Fruit fly (Drosophila melanogaster): Measurements from ENCODE around the gene CG46339.

CG46339 gene

dm6 chr3R:26915463-26915925 lies at the start of gene CG46339 (continued):
- TF ChIP-seq wor (GFP tag; IDR thresholded peaks at IDR 0.05) (no peak), corto (GFP tag; optimal IDR thresholded peaks at IDR 0.05) (no peak), slou (GFP tag; optimal IDR thresholded peaks at IDR 0.05) (no peak), Optix (GFP tag; IDR thresholded peaks at IDR 0.05) (no peak), Usf (GFP tag; optimal IDR thresholded peaks at IDR 0.05) (no peak), sr (GFP tag; IDR thresholded peaks at IDR 0.05) (no peak), GATAe (GFP tag; conservative IDR thresholded peaks at IDR 0.05) (no peak), CG17829 (tag; optimal IDR thresholded peaks at IDR 0.05) (peak; percentile 29), cato (GFP tag; optimal IDR thresholded peaks at IDR 0.05; ENCODE audit: borderline replicate concordance) (no peak), CG15269 (tag; optimal IDR thresholded peaks at IDR 0.05) (peak; percentile 16), CG15073 (GFP tag; optimal IDR thresholded peaks at IDR 0.05) (no peak), NC2β (GFP tag; optimal IDR thresholded peaks at IDR 0.05) (no peak), gem (tag; optimal IDR thresholded peaks at IDR 0.05) (peak; percentile 74), CG3847 (GFP tag; IDR thresholded peaks at IDR 0.05) (no peak), CG18262 (tag; optimal IDR thresholded peaks at IDR 0.05) (peak; percentile 61), CG2202 (tag; optimal IDR thresholded peaks at IDR 0.05) (peak; percentile 6), zfh2 (GFP tag; optimal IDR thresholded peaks at IDR 0.05) (no peak), dpn (GFP tag; optimal IDR thresholded peaks at IDR 0.05) (no peak), CG6683 (GFP tag; optimal IDR thresholded peaks at IDR 0.05) (peak; percentile 78), hth (optimal IDR thresholded peaks at IDR 0.05) (no peak), CG1024 (GFP tag; IDR thresholded peaks at IDR 0.05) (no peak), Asciz (GFP tag; optimal IDR thresholded peaks at IDR 0.05) (peak; percentile 25), CG10565 (GFP tag; optimal IDR thresholded peaks at IDR 0.05) (no peak), CG10274 (GFP tag; optimal IDR thresholded peaks at IDR 0.05) (no peak), CG33557 (GFP tag; optimal IDR thresholded peaks at IDR 0.05) (no peak), Dp (GFP tag; optimal IDR thresholded peaks at IDR 0.05) (no peak), CG12942 (GFP tag; optimal IDR thresholded peaks at IDR 0.05) (no peak), hb (GFP tag; IDR thresholded peaks at IDR 0.05; ENCODE audit: partially characterized antibody) (no peak), MBD-R2 (GFP tag; IDR thresholded peaks at IDR 0.05) (peak; percentile 24; the same call in 1 of the 2 replicates), schlank (tag; optimal IDR thresholded peaks at IDR 0.05) (peak; percentile 55), CG7372 (GFP tag; IDR thresholded peaks at IDR 0.05) (no peak), rib (GFP tag; IDR thresholded peaks at IDR 0.05) (peak; percentile 59; the same call in 1 of the 2 replicates), trh (GFP tag; optimal IDR thresholded peaks at IDR 0.05) (no peak), kah (GFP tag; optimal IDR thresholded peaks at IDR 0.05) (peak; percentile 9), chn (GFP tag; optimal IDR thresholded peaks at IDR 0.05) (no peak), kay (GFP tag; optimal IDR thresholded peaks at IDR 0.05) (no peak), CG2116 (GFP tag; optimal IDR thresholded peaks at IDR 0.05) (no peak), CG6689 (GFP tag; IDR thresholded peaks at IDR 0.05) (no peak; the same call in 1 of the 2 replicates), CG4617 (GFP tag; optimal IDR thresholded peaks at IDR 0.05; ENCODE audit: borderline replicate concordance) (no peak), Bteb2 (GFP tag; optimal IDR thresholded peaks at IDR 0.05) (no peak), grau (tag; optimal IDR thresholded peaks at IDR 0.05) (peak; percentile 9), CG8089 (GFP tag; optimal IDR thresholded peaks at IDR 0.05) (no peak), Blimp-1 (GFP tag; optimal IDR thresholded peaks at IDR 0.05) (peak; percentile 61), esg (GFP tag; conservative IDR thresholded peaks at IDR 0.05) (no peak; the same call in 1 of the 2 replicates), dysf (GFP tag; IDR thresholded peaks at IDR 0.05) (peak; percentile 56; the same call in 2 of the 3 replicates), CG3163 (GFP tag; optimal IDR thresholded peaks at IDR 0.05) (no peak), sens-2 (GFP tag; IDR thresholded peaks at IDR 0.05) (no peak), Mrtf (GFP tag; IDR thresholded peaks at IDR 0.05) (no peak), ase (GFP tag; IDR thresholded peaks at IDR 0.05) (no peak), ap (GFP tag; IDR thresholded peaks at IDR 0.05) (no peak), pan (optimal IDR thresholded peaks at IDR 0.05) (no peak), pan (GFP tag; optimal IDR thresholded peaks at IDR 0.05 in 1 of 2, IDR thresholded peaks at IDR 0.05 in 1 of 2) (peak in 1 of 2 experiments; percentile 64)
